Worm (Caenorhabditis elegans) whole organism, L1 larva: Measurements from ENCODE around the gene msa-1.
A peak's percentile ranks its signal among the peaks of the same experiment; 100 is the strongest.

ENCODE experiments used
- C16A3.4 ChIP-seq: fragments of 150-350 bp; optimal IDR thresholded peaks from 2 replicates; lab custom pipeline; 2014; ENCODE audit warnings: missing biosample characterization, missing genetic modification characterization
- F16B12.6 ChIP-seq: fragments of 150-350 bp; optimal IDR thresholded peaks from 2 replicates; lab custom pipeline; 2014; ENCODE audit warnings: missing biosample characterization, missing genetic modification characterization
- Y116A8C.19 ChIP-seq: sonication (generic microtip); optimal IDR thresholded peaks from 2 replicates; lab custom pipeline; 2016; ENCODE audit warnings: missing compliant biosample characterization, missing genetic modification characterization, borderline replicate concordance
- alr-1 ChIP-seq: fragments of 200-800 bp; sonication (Bioruptor generic); optimal IDR thresholded peaks from 2 replicates; lab custom pipeline; 2018; ENCODE audit warnings: borderline replicate concordance, mild to moderate bottlenecking, missing genetic modification characterization, missing compliant biosample characterization
- aly-2 ChIP-seq: fragments of 150-350 bp; optimal IDR thresholded peaks from 2 replicates; lab custom pipeline; 2014; ENCODE audit warnings: missing biosample characterization, missing genetic modification characterization
- blmp-1 ChIP-seq: fragments of 150-350 bp; optimal IDR thresholded peaks from 2 replicates; lab custom pipeline; 2014; ENCODE audit warnings: missing biosample characterization, missing genetic modification characterization
- ceh-63 ChIP-seq: fragments of 200-800 bp; sonication (Bioruptor generic); optimal IDR thresholded peaks from 2 replicates; lab custom pipeline; 2018; ENCODE audit warnings: mild to moderate bottlenecking, missing genetic modification characterization, missing compliant biosample characterization
- ceh-8 ChIP-seq: fragments of 200-800 bp; sonication (Bioruptor generic); optimal IDR thresholded peaks from 2 replicates; lab custom pipeline; 2018; ENCODE audit warnings: mild to moderate bottlenecking, missing genetic modification characterization, moderate library complexity, missing compliant biosample characterization
- ceh-90 ChIP-seq: sonication (generic microtip); optimal IDR thresholded peaks from 2 replicates; lab custom pipeline; 2016; ENCODE audit warnings: missing genetic modification characterization, missing compliant biosample characterization
- ces-1 ChIP-seq: fragments of 150-350 bp; optimal IDR thresholded peaks from 2 replicates; lab custom pipeline; 2014; ENCODE audit warnings: missing biosample characterization, missing genetic modification reagents, missing genetic modification characterization
- dpl-1 ChIP-seq, 3 experiments: fragments of 150-350 bp in 2 of 3; sonication (generic microtip) in 1 of 3; optimal IDR thresholded peaks; 2 replicates each; lab custom pipeline; 2014 to 2017; ENCODE audit warnings: missing biosample characterization in 3 of 3, missing genetic modification characterization in 3 of 3, missing genetic modification reagents in 3 of 3
- dsc-1 ChIP-seq: sonication (generic microtip); optimal IDR thresholded peaks from 2 replicates; lab custom pipeline; 2016; ENCODE audit warnings: mild to moderate bottlenecking, missing genetic modification characterization, missing compliant biosample characterization
- efl-1 ChIP-seq, 4 experiments: fragments of 150-350 bp; optimal IDR thresholded peaks in 3 of 4; peaks in 1 of 4; 1 replicate in 1 of 4; 2 replicates in 3 of 4; lab custom pipeline; 2014; ENCODE audit warnings: missing biosample characterization in 2 of 4, missing genetic modification characterization in 2 of 4, missing genetic modification reagents in 2 of 4
- efl-3 ChIP-seq: fragments of 200-800 bp; sonication (Bioruptor generic); optimal IDR thresholded peaks from 2 replicates; lab custom pipeline; 2018; ENCODE audit warnings: mild to moderate bottlenecking, missing genetic modification characterization, missing compliant biosample characterization
- egl-13 ChIP-seq: sonication (generic microtip); optimal IDR thresholded peaks from 2 replicates; lab custom pipeline; 2016; ENCODE audit warnings: missing genotype, missing genetic modification reagents, missing genetic modification characterization, missing compliant biosample characterization
- egl-27 ChIP-seq, 2 experiments: fragments of 150-350 bp in 1 of 2; sonication (generic microtip); optimal IDR thresholded peaks; 3 replicates each; lab custom pipeline; 2017 to 2018; ENCODE audit warnings: missing biosample characterization in 2 of 2, missing genetic modification characterization in 2 of 2, missing genetic modification reagents in 2 of 2
- fkh-10 ChIP-seq: sonication (generic microtip); optimal IDR thresholded peaks from 2 replicates; lab custom pipeline; 2017; ENCODE audit warnings: missing biosample characterization, missing genetic modification reagents, missing genetic modification characterization
- fkh-8 ChIP-seq: sonication (generic microtip); optimal IDR thresholded peaks from 2 replicates; lab custom pipeline; 2016; ENCODE audit warnings: mild to moderate bottlenecking, missing genetic modification characterization, missing compliant biosample characterization
- fos-1 ChIP-seq: fragments of 150-350 bp; optimal IDR thresholded peaks from 2 replicates; lab custom pipeline; 2014; ENCODE audit warnings: missing biosample characterization, missing genetic modification characterization
- grh-1 ChIP-seq: fragments of 200-800 bp; sonication (Bioruptor generic); IDR thresholded peaks from 2 replicates; pipeline ENCODE4 v1.3.6; 2022; ENCODE audit warnings: missing genetic modification reagents, missing genetic modification characterization, missing compliant biosample characterization
- hlh-17 ChIP-seq: fragments of 200-800 bp; sonication (Bioruptor generic); optimal IDR thresholded peaks from 2 replicates; lab custom pipeline; 2018; ENCODE audit warnings: missing genetic modification characterization, mild to moderate bottlenecking, missing compliant biosample characterization, moderate library complexity, borderline replicate concordance
- hpl-2 ChIP-seq: fragments of 150-350 bp; optimal IDR thresholded peaks from 2 replicates; lab custom pipeline; 2014; ENCODE audit warnings: missing biosample characterization, missing genetic modification reagents, missing genetic modification characterization
- irx-1 ChIP-seq: sonication (generic microtip); optimal IDR thresholded peaks from 2 replicates; lab custom pipeline; 2016; ENCODE audit warnings: missing genetic modification characterization, missing compliant biosample characterization
- lin-13 ChIP-seq: fragments of 150-350 bp; optimal IDR thresholded peaks from 2 replicates; lab custom pipeline; 2014; ENCODE audit warnings: missing biosample characterization, missing genetic modification reagents, missing genetic modification characterization
- lin-15B ChIP-seq: fragments of 150-350 bp; sonication (generic microtip); optimal IDR thresholded peaks from 3 replicates; lab custom pipeline; 2014; ENCODE audit warnings: missing biosample characterization, missing genetic modification characterization
- lin-35 ChIP-seq, 2 experiments: fragments of 150-350 bp; optimal IDR thresholded peaks; 2 replicates each; lab custom pipeline; 2014; ENCODE audit warnings: missing biosample characterization in 2 of 2, missing genetic modification characterization in 2 of 2, missing genetic modification reagents in 2 of 2
- lir-3 ChIP-seq: sonication (generic microtip); optimal IDR thresholded peaks from 2 replicates; lab custom pipeline; 2016; ENCODE audit warnings: mild to moderate bottlenecking, missing genetic modification characterization, moderate library complexity, missing compliant biosample characterization; ENCODE audit not compliant: poor library complexity
- mab-9 ChIP-seq: fragments of 200-800 bp; sonication (Bioruptor generic); IDR thresholded peaks from 2 replicates; pipeline ENCODE4 v1.3.6; 2022; ENCODE audit warnings: missing genetic modification reagents, missing genetic modification characterization, missing compliant biosample characterization
- mdl-1 ChIP-seq, 2 experiments: fragments of 150-350 bp; optimal IDR thresholded peaks; 2 replicates each; lab custom pipeline; 2014 to 2017; ENCODE audit warnings: missing biosample characterization in 2 of 2, missing genetic modification characterization in 2 of 2, inconsistent platforms in 1 of 2
- mef-2 ChIP-seq: fragments of 150-350 bp; optimal IDR thresholded peaks from 2 replicates; lab custom pipeline; 2014; ENCODE audit warnings: missing biosample characterization, missing genetic modification characterization
- mep-1 ChIP-seq: fragments of 150-350 bp; optimal IDR thresholded peaks from 2 replicates; lab custom pipeline; 2014; ENCODE audit warnings: missing biosample characterization, missing genetic modification characterization
- nhr-12 ChIP-seq: sonication (generic microtip); optimal IDR thresholded peaks from 2 replicates; lab custom pipeline; 2017; ENCODE audit warnings: missing biosample characterization, missing genetic modification characterization
- nhr-19 ChIP-seq: fragments of 200-800 bp; sonication (Bioruptor generic); conservative IDR thresholded peaks from 2 replicates; pipeline ENCODE4 v1.3.6; 2022; ENCODE audit warnings: missing genetic modification characterization, missing compliant biosample characterization
- nhr-20 ChIP-seq: sonication (generic microtip); optimal IDR thresholded peaks from 2 replicates; lab custom pipeline; 2016; ENCODE audit warnings: mild to moderate bottlenecking, missing genetic modification characterization, missing compliant biosample characterization
- nhr-47 ChIP-seq: sonication (generic microtip); optimal IDR thresholded peaks from 2 replicates; lab custom pipeline; 2016; ENCODE audit warnings: mild to moderate bottlenecking, missing genetic modification characterization, moderate library complexity, missing compliant biosample characterization
- nhr-71 ChIP-seq: sonication (generic microtip); optimal IDR thresholded peaks from 2 replicates; lab custom pipeline; 2016; ENCODE audit warnings: mild to moderate bottlenecking, missing genetic modification characterization, moderate library complexity, missing compliant biosample characterization
- nhr-77 ChIP-seq: fragments of 150-350 bp; optimal IDR thresholded peaks from 2 replicates; lab custom pipeline; 2014; ENCODE audit warnings: missing biosample characterization, missing genetic modification characterization
- nhr-85 ChIP-seq: sonication (generic microtip); peaks from one replicate; lab custom pipeline; 2016; ENCODE audit warnings: missing genetic modification characterization, inconsistent platforms, missing compliant biosample characterization
- nhr-90 ChIP-seq: sonication (generic microtip); optimal IDR thresholded peaks from 2 replicates; lab custom pipeline; 2016; ENCODE audit warnings: mild to moderate bottlenecking, missing genetic modification characterization, missing compliant biosample characterization; ENCODE audit not compliant: poor library complexity
- pax-3 ChIP-seq: fragments of 200-800 bp; sonication (Bioruptor generic); optimal IDR thresholded peaks from 2 replicates; lab custom pipeline; 2018; ENCODE audit warnings: mild to moderate bottlenecking, missing genetic modification characterization, moderate library complexity, missing compliant biosample characterization
- pqm-1 ChIP-seq: sonication (generic microtip); optimal IDR thresholded peaks from 3 replicates; lab custom pipeline; 2017; ENCODE audit warnings: missing biosample characterization, missing genetic modification characterization
- rnt-1 ChIP-seq: sonication (generic microtip); optimal IDR thresholded peaks from 2 replicates; lab custom pipeline; 2016; ENCODE audit warnings: mild to moderate bottlenecking, missing genetic modification characterization, moderate library complexity, missing compliant biosample characterization
- skn-1 ChIP-seq: fragments of 150-350 bp; optimal IDR thresholded peaks from 2 replicates; lab custom pipeline; 2014; ENCODE audit warnings: missing biosample characterization, missing genetic modification characterization
- snu-23 ChIP-seq: sonication (generic microtip); optimal IDR thresholded peaks from 2 replicates; lab custom pipeline; 2016; ENCODE audit warnings: missing genetic modification characterization, missing compliant biosample characterization
- swsn-7 ChIP-seq: sonication (generic microtip); optimal IDR thresholded peaks from 2 replicates; lab custom pipeline; 2016; ENCODE audit warnings: missing genetic modification characterization, missing compliant biosample characterization
- tbx-2 ChIP-seq: sonication (generic microtip); optimal IDR thresholded peaks from 2 replicates; lab custom pipeline; 2016; ENCODE audit warnings: missing genetic modification characterization, missing compliant biosample characterization
- unc-130 ChIP-seq: fragments of 150-350 bp; optimal IDR thresholded peaks from 2 replicates; lab custom pipeline; 2017; ENCODE audit warnings: missing biosample characterization, missing genetic modification characterization, inconsistent platforms
- unc-62 ChIP-seq: fragments of 150-350 bp; optimal IDR thresholded peaks from 2 replicates; lab custom pipeline; 2014; ENCODE audit warnings: missing biosample characterization, missing genetic modification reagents, missing genetic modification characterization
- unc-86 ChIP-seq: sonication (generic microtip); optimal IDR thresholded peaks from 2 replicates; lab custom pipeline; 2016; ENCODE audit warnings: missing genetic modification characterization, missing compliant biosample characterization
- unc-98 ChIP-seq: fragments of 200-800 bp; sonication (Bioruptor generic); IDR thresholded peaks from 2 replicates; pipeline ENCODE4 v1.3.6; 2022; ENCODE audit warnings: missing genetic modification characterization, missing compliant biosample characterization
- xbp-1 ChIP-seq: sonication (generic microtip); optimal IDR thresholded peaks from 2 replicates; lab custom pipeline; 2016; ENCODE audit warnings: missing genetic modification characterization, missing compliant biosample characterization
- zip-4 ChIP-seq: fragments of 200-800 bp; sonication (Bioruptor generic); optimal IDR thresholded peaks from 2 replicates; lab custom pipeline; 2018; ENCODE audit warnings: mild to moderate bottlenecking, missing genetic modification characterization, moderate library complexity, missing compliant biosample characterization
- ztf-11 ChIP-seq, 2 experiments: sonication (generic microtip); optimal IDR thresholded peaks; 2 replicates each; lab custom pipeline; 2016 to 2017; ENCODE audit warnings: missing genetic modification characterization in 2 of 2, missing biosample characterization in 1 of 2, missing compliant biosample characterization in 1 of 2

The msa-1 gene

ce11 chrIV:9107464-9107863, 19.1 kb downstream of the msa-1 start:
- TF ChIP-seq nhr-90 (tag; lab: Kevin White, UChicago) (no peak), ztf-11 (tag; optimal IDR thresholded peaks at IDR 0.05; lab: Kevin White, UChicago) (no peak), mdl-1 (tag; optimal IDR thresholded peaks at IDR 0.05; lab: Kevin White, UChicago) (no peak), egl-13 (tag; lab: Kevin White, UChicago) (no peak), lin-15B (peak; percentile 43), grh-1 (GFP tag; lab: Robert Waterston, UW) (no peak), ceh-63 (no peak), unc-130 (tag; lab: Kevin White, UChicago) (no peak), Y116A8C.19 (no peak), ceh-8 (GFP tag; lab: Kevin White, UChicago) (no peak), ces-1 (GFP tag; lab: Kevin White, UChicago) (no peak), nhr-12 (tag; lab: Kevin White, UChicago) (no peak), irx-1 (tag; lab: Kevin White, UChicago) (no peak), tbx-2 (tag; lab: Kevin White, UChicago) (no peak), swsn-7 (tag; lab: Kevin White, UChicago) (no peak), nhr-20 (tag; lab: Kevin White, UChicago) (peak; percentile 5), unc-86 (no peak), ceh-90 (no peak), pqm-1 (tag; lab: Kevin White, UChicago) (no peak), C16A3.4 (tag; lab: Kevin White, UChicago) (peak; percentile 41), skn-1 (tag; lab: Kevin White, UChicago) (peak; percentile 41), fos-1 (tag; lab: Kevin White, UChicago) (no peak), pax-3 (tag; lab: Kevin White, UChicago) (no peak), blmp-1 (peak; percentile 57), nhr-71 (tag; lab: Kevin White, UChicago) (peak; percentile 49), rnt-1 (tag; lab: Kevin White, UChicago) (peak; percentile 13), unc-62 (GFP tag; lab: Kevin White, UChicago) (no peak), mef-2 (tag; lab: Kevin White, UChicago) (no peak), xbp-1 (tag; lab: Kevin White, UChicago) (peak; percentile 26), hlh-17 (no peak), nhr-19 (GFP tag; lab: Robert Waterston, UW) (no peak), efl-1 (optimal IDR thresholded peaks at IDR 0.05; lab: Kevin White, UChicago) (peak; percentile 36 to 53), efl-1 (GFP tag; optimal IDR thresholded peaks at IDR 0.05 in 1 of 2; lab: Kevin White, UChicago) (peak; percentile 39 to 51), mab-9 (no peak), egl-27 (tag; optimal IDR thresholded peaks at IDR 0.05; lab: Kevin White, UChicago) (no peak), aly-2 (tag; lab: Kevin White, UChicago) (no peak), F16B12.6 (tag; lab: Kevin White, UChicago) (peak; percentile 17), mep-1 (tag; lab: Kevin White, UChicago) (peak; percentile 65), lin-13 (GFP tag; lab: Kevin White, UChicago) (no peak), snu-23 (peak; percentile 48), nhr-85 (tag; lab: Kevin White, UChicago) (no peak), hpl-2 (GFP tag; lab: Kevin White, UChicago) (no peak), zip-4 (GFP tag; lab: Kevin White, UChicago) (no peak), nhr-77 (tag; lab: Kevin White, UChicago) (peak; percentile 39), fkh-8 (tag; lab: Kevin White, UChicago) (no peak), efl-3 (GFP tag; lab: Kevin White, UChicago) (no peak), dsc-1 (tag; lab: Kevin White, UChicago) (no peak), alr-1 (tag; lab: Kevin White, UChicago) (no peak), unc-98 (GFP tag; lab: Robert Waterston, UW) (no peak), fkh-10 (GFP tag; lab: Kevin White, UChicago) (no peak), lir-3 (tag; lab: Kevin White, UChicago) (no peak), lin-35 (GFP tag; optimal IDR thresholded peaks at IDR 0.05; lab: Kevin White, UChicago) (peak; percentile 43 to 66), nhr-47 (tag; lab: Kevin White, UChicago) (no peak), dpl-1 (GFP tag; optimal IDR thresholded peaks at IDR 0.05; lab: Kevin White, UChicago) (peak in 2 of 3 experiments; percentile 38 to 64)
